Worm (Caenorhabditis elegans) whole organism, L2 larva: ENCODE results near the gene F22B8.7.

Experiments
- Y55F3AM.14 ChIP-seq: fragments of 200-800 bp; sonication (Bioruptor generic); optimal IDR thresholded peaks from 2 replicates; lab custom pipeline; 2018; ENCODE audit warnings: mild to moderate bottlenecking, missing genetic modification characterization, missing compliant biosample characterization
- aly-2 ChIP-seq: fragments of 150-350 bp; optimal IDR thresholded peaks from 2 replicates; lab custom pipeline; 2014; ENCODE audit warnings: missing biosample characterization, missing genetic modification characterization
- blmp-1 ChIP-seq: sonication (generic microtip); optimal IDR thresholded peaks from 2 replicates; lab custom pipeline; 2017; ENCODE audit warnings: missing genetic modification characterization, mild to moderate bottlenecking, missing compliant biosample characterization, antibody characterized with exemption, moderate library complexity; ENCODE audit not compliant: insufficient read depth
- dmd-4 ChIP-seq: sonication (generic microtip); optimal IDR thresholded peaks from 2 replicates; lab custom pipeline; 2017; ENCODE audit warnings: missing biosample characterization, missing genetic modification characterization
- egl-27 ChIP-seq: sonication (generic microtip); optimal IDR thresholded peaks from 3 replicates; lab custom pipeline; 2017; ENCODE audit warnings: missing biosample characterization, missing genetic modification reagents, missing genetic modification characterization
- fos-1 ChIP-seq: fragments of 150-350 bp; optimal IDR thresholded peaks from 2 replicates; lab custom pipeline; 2014; ENCODE audit warnings: missing biosample characterization, missing genetic modification characterization
- lsy-2 ChIP-seq, 2 experiments: fragments of 150-350 bp in 1 of 2; sonication (generic microtip) in 1 of 2; optimal IDR thresholded peaks; 2 replicates each; lab custom pipeline; 2014 to 2017; ENCODE audit warnings: missing biosample characterization in 2 of 2, missing genetic modification characterization in 2 of 2
- nhr-12 ChIP-seq: fragments of 150-350 bp; optimal IDR thresholded peaks from 2 replicates; lab custom pipeline; 2014; ENCODE audit warnings: missing biosample characterization, missing genetic modification characterization
- sem-4 ChIP-seq: fragments of 150-350 bp; optimal IDR thresholded peaks from 2 replicates; lab custom pipeline; 2014; ENCODE audit warnings: missing biosample characterization, missing genetic modification reagents, missing genetic modification characterization
- skn-1 ChIP-seq: sonication (generic microtip); optimal IDR thresholded peaks from 2 replicates; lab custom pipeline; 2017; ENCODE audit warnings: missing biosample characterization, missing genetic modification characterization
- unc-62 ChIP-seq: fragments of 150-350 bp; optimal IDR thresholded peaks from 2 replicates; lab custom pipeline; 2014; ENCODE audit warnings: missing biosample characterization, missing genetic modification reagents, missing genetic modification characterization
- zag-1 ChIP-seq: fragments of 150-350 bp; optimal IDR thresholded peaks from 2 replicates; lab custom pipeline; 2014; ENCODE audit warnings: missing biosample characterization, missing genetic modification characterization
- ztf-11 ChIP-seq: sonication (generic microtip); optimal IDR thresholded peaks from 2 replicates; lab custom pipeline; 2017; ENCODE audit warnings: missing biosample characterization, missing genetic modification characterization
- ztf-4 ChIP-seq: fragments of 150-350 bp; optimal IDR thresholded peaks from 2 replicates; lab custom pipeline; 2014; ENCODE audit warnings: missing biosample characterization, missing genetic modification characterization

DNA sequence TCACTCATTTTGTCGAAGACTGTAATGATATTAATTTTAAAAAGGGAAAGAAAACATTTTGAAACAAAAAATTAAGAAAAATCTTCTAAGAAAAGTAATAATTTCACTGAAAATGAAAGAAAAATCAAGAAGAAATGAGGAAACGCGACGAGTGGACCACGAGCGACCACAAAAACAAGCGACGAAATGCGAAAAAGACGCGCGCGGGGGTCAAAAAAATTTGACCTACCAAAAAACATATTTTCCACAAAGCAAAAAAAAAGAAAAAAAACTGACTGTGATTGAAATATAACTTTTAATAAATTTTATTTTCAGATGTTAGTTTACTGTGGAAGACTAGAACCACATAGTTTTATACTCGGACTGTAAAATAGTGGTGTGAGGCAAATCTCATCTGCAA lies 35.5 kb upstream of the F22B8.7 start, which contains the start of gene F14H3.6:
- TF ChIP-seq lsy-2 (tag; optimal IDR thresholded peaks at IDR 0.05; lab: Kevin White, UChicago): no peak
- TF ChIP-seq egl-27 (tag; lab: Kevin White, UChicago): no peak
- TF ChIP-seq ztf-4 (tag; lab: Kevin White, UChicago): no peak
- no peak for TF ChIP-seq skn-1 (tag; lab: Kevin White, UChicago)
- no peak for TF ChIP-seq zag-1 (tag; lab: Kevin White, UChicago)
- TF ChIP-seq fos-1: no peak
- TF ChIP-seq blmp-1 (tag; lab: Kevin White, UChicago): no peak
- no peak for TF ChIP-seq nhr-12 (tag; lab: Kevin White, UChicago)
- TF ChIP-seq dmd-4 (tag; lab: Kevin White, UChicago): no peak
- TF ChIP-seq ztf-11: no peak
- TF ChIP-seq unc-62 (GFP tag; lab: Kevin White, UChicago): no peak
- no peak for TF ChIP-seq aly-2 (tag; lab: Kevin White, UChicago)
- TF ChIP-seq sem-4 (tag; lab: Kevin White, UChicago): no peak
- no peak for TF ChIP-seq Y55F3AM.14 (GFP tag; lab: Kevin White, UChicago)
